Fruit fly (Drosophila melanogaster) whole organism, embryonic: ENCODE data around the gene CG44001.

ENCODE experiments used
- Adf1 ChIP-seq: fragments of 200-800 bp; sonication (Bioruptor generic); IDR thresholded peaks from 2 replicates; pipeline ENCODE4 v1.3.6; 2022; ENCODE audit warnings: missing biosample characterization, missing genetic modification characterization
- Aef1 ChIP-seq: fragments of 200-800 bp; sonication (Bioruptor generic); IDR thresholded peaks from 3 replicates; pipeline ENCODE4 v1.3.6; 2022; ENCODE audit warnings: missing biosample characterization, missing genetic modification characterization
- Atf-2 ChIP-seq: fragments of 200-800 bp; sonication (Bioruptor generic); optimal IDR thresholded peaks from 2 replicates; lab custom pipeline; 2016; ENCODE audit warnings: missing biosample characterization, missing genetic modification characterization
- Atf6 ChIP-seq: fragments of 200-800 bp; sonication (Bioruptor generic); IDR thresholded peaks from 2 replicates; pipeline ENCODE4 v1.3.6; 2022; ENCODE audit warnings: missing biosample characterization, missing genetic modification characterization
- Blimp-1 ChIP-seq: fragments of 200-800 bp; sonication (Bioruptor generic); optimal IDR thresholded peaks from 3 replicates; lab custom pipeline; 2018; ENCODE audit warnings: missing biosample characterization, missing genetic modification characterization, mild to moderate bottlenecking, moderate library complexity, missing genetic modification reagents
- CG10462 ChIP-seq: fragments of 200-800 bp; sonication (Bioruptor generic); optimal IDR thresholded peaks from 2 replicates; lab custom pipeline; 2016; ENCODE audit warnings: missing biosample characterization, missing genetic modification characterization
- CG12391 ChIP-seq: fragments of 200-800 bp; sonication (Bioruptor generic); optimal IDR thresholded peaks from 3 replicates; lab custom pipeline; 2018; ENCODE audit warnings: missing biosample characterization, mild to moderate bottlenecking, missing genetic modification characterization, moderate library complexity
- CG13624 ChIP-seq: fragments of 200-800 bp; sonication (Bioruptor generic); optimal IDR thresholded peaks from 2 replicates; lab custom pipeline; 2016; ENCODE audit warnings: missing biosample characterization, missing genetic modification characterization
- CG1529 ChIP-seq: fragments of 200-800 bp; sonication (Bioruptor generic); optimal IDR thresholded peaks from 3 replicates; lab custom pipeline; 2018; ENCODE audit warnings: missing biosample characterization, missing genetic modification characterization
- CG17568 ChIP-seq: fragments of 200-800 bp; sonication (Bioruptor generic); optimal IDR thresholded peaks from 2 replicates; lab custom pipeline; 2018; ENCODE audit warnings: missing biosample characterization, mild to moderate bottlenecking, missing genetic modification characterization, moderate library complexity
- CG32532 ChIP-seq: fragments of 200-800 bp; sonication (Bioruptor generic); IDR thresholded peaks from 2 replicates; pipeline ENCODE4 v1.3.6; 2022; ENCODE audit warnings: missing biosample characterization, missing genetic modification characterization
- CG3726 ChIP-seq: fragments of 200-800 bp; sonication (Bioruptor generic); IDR thresholded peaks from 3 replicates; pipeline ENCODE4, ENCODE4 v1.3.6; 2022; ENCODE audit warnings: missing biosample characterization, missing genetic modification characterization
- CG3838 ChIP-seq: fragments of 200-800 bp; sonication (Bioruptor generic); optimal IDR thresholded peaks from 3 replicates; lab custom pipeline; 2016; ENCODE audit warnings: missing biosample characterization, missing genetic modification characterization
- CG6683 ChIP-seq: fragments of 200-800 bp; sonication (Bioruptor generic); optimal IDR thresholded peaks from 2 replicates; lab custom pipeline; 2017; ENCODE audit warnings: missing biosample characterization, mild to moderate bottlenecking, missing genetic modification characterization, missing genetic modification reagents
- CG7963 ChIP-seq: fragments of 200-800 bp; sonication (Bioruptor generic); IDR thresholded peaks from 3 replicates; pipeline ENCODE4 v1.3.6; 2022; ENCODE audit warnings: missing biosample characterization, missing genetic modification characterization; ENCODE audit not compliant: partially characterized antibody
- CG8359 ChIP-seq: fragments of 200-800 bp; sonication (Bioruptor generic); optimal IDR thresholded peaks from 2 replicates; lab custom pipeline; 2017; ENCODE audit warnings: missing biosample characterization, mild to moderate bottlenecking, missing genetic modification characterization, borderline replicate concordance
- CG8388 ChIP-seq: fragments of 200-800 bp; sonication (Bioruptor generic); optimal IDR thresholded peaks from 2 replicates; lab custom pipeline; 2019; ENCODE audit warnings: missing biosample characterization, mild to moderate bottlenecking, missing genetic modification characterization, moderate library complexity
- CG9215 ChIP-seq: fragments of 200-800 bp; sonication (Bioruptor generic); IDR thresholded peaks from 2 replicates; pipeline ENCODE4 v1.3.6; 2022; ENCODE audit warnings: missing biosample characterization, missing genetic modification characterization
- CG9437 ChIP-seq: fragments of 200-800 bp; sonication (Bioruptor generic); optimal IDR thresholded peaks from 2 replicates; lab custom pipeline; 2018; ENCODE audit warnings: missing biosample characterization, mild to moderate bottlenecking, missing genetic modification characterization
- CG9797 ChIP-seq: fragments of 200-800 bp; sonication (Bioruptor generic); optimal IDR thresholded peaks from 3 replicates; lab custom pipeline; 2018; ENCODE audit warnings: missing biosample characterization, mild to moderate bottlenecking, missing genetic modification characterization
- CHES-1-like ChIP-seq: fragments of 200-800 bp; sonication (Bioruptor generic); optimal IDR thresholded peaks from 2 replicates; lab custom pipeline; 2016; ENCODE audit warnings: missing biosample characterization, missing genetic modification characterization
- Dip3 ChIP-seq: fragments of 200-800 bp; sonication (Bioruptor generic); optimal IDR thresholded peaks from 3 replicates; lab custom pipeline; 2016; ENCODE audit warnings: missing biosample characterization, missing genetic modification characterization
- Doc2 ChIP-seq: fragments of 200-800 bp; sonication (Bioruptor generic); IDR thresholded peaks from 2 replicates; pipeline ENCODE4 v1.3.6; 2022; ENCODE audit warnings: missing biosample characterization, missing genetic modification characterization
- Dref ChIP-seq: fragments of 200-800 bp; sonication (Bioruptor generic); IDR thresholded peaks from 2 replicates; pipeline ENCODE4 v1.3.6; 2022; ENCODE audit warnings: missing biosample characterization, missing genetic modification characterization
- H15 ChIP-seq: fragments of 200-800 bp; sonication (Bioruptor generic); IDR thresholded peaks from 3 replicates; pipeline ENCODE4 v1.3.6; 2022; ENCODE audit warnings: missing biosample characterization, missing genetic modification characterization
- Hr39 ChIP-seq: fragments of >200 bp; optimal IDR thresholded peaks from 2 replicates; lab custom pipeline; 2017
- Kr ChIP-seq: fragments of 200-800 bp; sonication (Bioruptor generic); optimal IDR thresholded peaks from 2 replicates; lab custom pipeline; 2017; ENCODE audit warnings: missing biosample characterization, mild to moderate bottlenecking, missing genetic modification characterization
- Lim3 ChIP-seq: fragments of 200-800 bp; sonication (Bioruptor generic); IDR thresholded peaks from 2 replicates; pipeline ENCODE4 v1.3.6; 2022; ENCODE audit warnings: missing biosample characterization, missing genetic modification characterization
- NC2α ChIP-seq: fragments of 200-800 bp; sonication (Bioruptor generic); optimal IDR thresholded peaks from 2 replicates; lab custom pipeline; 2016; ENCODE audit warnings: missing biosample characterization, missing genetic modification characterization
- NC2β ChIP-seq: fragments of 200-800 bp; sonication (Bioruptor generic); optimal IDR thresholded peaks from 2 replicates; lab custom pipeline; 2016; ENCODE audit warnings: missing biosample characterization, missing genetic modification characterization
- Tbp ChIP-seq: fragments of >200 bp; optimal IDR thresholded peaks from 2 replicates; lab custom pipeline; 2018; ENCODE audit warnings: missing biosample characterization, missing genetic modification characterization
- Usf ChIP-seq: fragments of 200-800 bp; sonication (Bioruptor generic); optimal IDR thresholded peaks from 2 replicates; lab custom pipeline; 2017; ENCODE audit warnings: missing genotype, missing biosample characterization, missing genetic modification characterization
- amos ChIP-seq: fragments of 200-800 bp; sonication (Bioruptor generic); IDR thresholded peaks from 2 replicates; pipeline ENCODE4 v1.3.6; 2022; ENCODE audit warnings: missing biosample characterization, missing genetic modification characterization; ENCODE audit not compliant: partially characterized antibody
- ara ChIP-seq: fragments of 200-800 bp; sonication (Bioruptor generic); IDR thresholded peaks from 2 replicates; pipeline ENCODE4 v1.3.6; 2022; ENCODE audit warnings: missing biosample characterization, missing genetic modification characterization
- ase ChIP-seq: fragments of 200-800 bp; sonication (Bioruptor generic); IDR thresholded peaks from 3 replicates; pipeline ENCODE4 v1.3.6; 2022; ENCODE audit warnings: missing biosample characterization, missing genetic modification characterization
- bcd ChIP-seq: fragments of 200-800 bp; sonication (Bioruptor generic); optimal IDR thresholded peaks from 2 replicates; lab custom pipeline; 2017; ENCODE audit warnings: missing biosample characterization, mild to moderate bottlenecking, missing genetic modification characterization
- bigmax ChIP-seq: fragments of 200-800 bp; sonication (Bioruptor generic); optimal IDR thresholded peaks from 2 replicates; lab custom pipeline; 2018; ENCODE audit warnings: missing biosample characterization, mild to moderate bottlenecking, missing genetic modification characterization
- crc ChIP-seq: fragments of 200-800 bp; sonication (Bioruptor generic); optimal IDR thresholded peaks from 2 replicates; lab custom pipeline; 2016; ENCODE audit warnings: missing biosample characterization, missing genetic modification characterization
- crol ChIP-seq: fragments of 200-800 bp; sonication (Bioruptor generic); IDR thresholded peaks from 2 replicates; pipeline ENCODE4 v1.3.6; 2022; ENCODE audit warnings: missing biosample characterization, missing genetic modification characterization
- dm ChIP-seq: fragments of 200-800 bp; sonication (Bioruptor generic); optimal IDR thresholded peaks from 3 replicates; lab custom pipeline; 2016; ENCODE audit warnings: missing biosample characterization, missing genetic modification characterization
- h ChIP-seq: fragments of >200 bp; optimal IDR thresholded peaks from 2 replicates; lab custom pipeline; 2017
- kah ChIP-seq: fragments of 200-800 bp; sonication (Bioruptor generic); optimal IDR thresholded peaks from 2 replicates; lab custom pipeline; 2018; ENCODE audit warnings: missing biosample characterization, mild to moderate bottlenecking, missing genetic modification characterization
- pnt ChIP-seq: fragments of 200-800 bp; sonication (Bioruptor generic); optimal IDR thresholded peaks from 3 replicates; lab custom pipeline; 2016; ENCODE audit warnings: missing biosample characterization, missing genetic modification characterization
- pros ChIP-seq: fragments of 200-800 bp; sonication (Bioruptor generic); optimal IDR thresholded peaks from 3 replicates; lab custom pipeline; 2019; ENCODE audit warnings: missing biosample characterization, mild to moderate bottlenecking, missing genetic modification characterization, moderate library complexity
- schlank ChIP-seq: fragments of 200-800 bp; sonication (Bioruptor generic); optimal IDR thresholded peaks from 2 replicates; lab custom pipeline; 2018; ENCODE audit warnings: missing biosample characterization, mild to moderate bottlenecking, missing genetic modification characterization
- sim ChIP-seq: fragments of 200-800 bp; sonication (Bioruptor generic); IDR thresholded peaks from 2 replicates; pipeline ENCODE4 v1.3.6; 2022; ENCODE audit warnings: missing biosample characterization, missing genetic modification characterization
- sob ChIP-seq: fragments of 200-800 bp; sonication (Bioruptor generic); IDR thresholded peaks from 2 replicates; pipeline ENCODE4 v1.3.6; 2022; ENCODE audit warnings: missing biosample characterization, missing genetic modification characterization
- sr ChIP-seq: fragments of 200-800 bp; sonication (Bioruptor generic); IDR thresholded peaks from 3 replicates; pipeline ENCODE4 v1.3.6; 2022; ENCODE audit warnings: missing biosample characterization, missing genetic modification characterization
- trh ChIP-seq: fragments of 200-800 bp; sonication (Bioruptor generic); optimal IDR thresholded peaks from 2 replicates; lab custom pipeline; 2016; ENCODE audit warnings: missing biosample characterization, missing genetic modification characterization
- usp ChIP-seq: fragments of >200 bp; optimal IDR thresholded peaks from 2 replicates; lab custom pipeline; 2017; ENCODE audit warnings: missing biosample characterization, missing genetic modification characterization
- z ChIP-seq: fragments of 200-800 bp; sonication (Bioruptor generic); IDR thresholded peaks from 3 replicates; pipeline ENCODE4 v1.3.6; 2022; ENCODE audit warnings: missing biosample characterization, missing genetic modification characterization

The CG44001 gene

DNA sequence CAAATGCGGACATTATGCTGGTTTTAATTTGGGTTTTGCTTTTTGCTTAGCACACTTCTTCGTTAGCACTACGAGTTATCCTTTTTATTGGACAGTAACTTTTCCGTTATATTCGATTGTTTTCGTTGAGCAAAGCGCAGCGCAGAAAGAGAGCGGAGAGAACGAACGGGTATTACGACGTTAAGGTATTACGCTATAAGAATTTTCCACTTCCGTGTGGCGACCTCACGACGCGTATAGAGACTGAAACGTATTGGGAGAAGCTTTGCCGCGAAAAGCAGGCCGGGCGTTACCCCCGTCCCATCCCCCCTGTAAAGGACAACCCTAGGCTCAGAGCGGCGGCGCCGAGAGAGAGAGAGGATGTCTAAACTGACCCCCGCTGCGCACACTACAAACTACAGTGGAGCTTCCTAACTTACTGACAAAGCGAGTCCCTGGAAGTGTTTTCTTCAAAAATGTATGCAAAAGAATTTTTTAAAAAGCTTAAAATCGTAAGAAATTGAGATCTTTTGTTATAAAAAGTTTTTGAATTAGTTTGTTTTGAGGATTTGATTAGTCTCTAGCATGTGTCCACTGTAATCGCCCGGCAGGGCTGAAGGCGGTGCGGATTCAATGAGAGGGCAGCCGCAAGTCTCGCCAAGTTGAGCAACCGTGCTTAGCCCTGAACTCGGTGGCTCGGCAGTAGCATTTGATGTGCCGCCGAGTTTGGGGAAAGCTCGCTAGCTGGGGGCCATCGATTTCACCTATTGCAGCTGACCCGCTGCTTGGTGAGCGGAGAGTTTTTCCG is 38.2 kb upstream of the CG44001 start (continued):
- TF ChIP-seq CG17568 (GFP tag; lab: Kevin White, UChicago), result peak; percentile 90
- TF ChIP-seq CG9215 (GFP tag; lab: Robert Waterston, UW), result peak; percentile 95
- peak; percentile 96 for TF ChIP-seq Atf6 (GFP tag; lab: Robert Waterston, UW)
- no peak for TF ChIP-seq pros
- TF ChIP-seq ara (GFP tag; lab: Robert Waterston, UW), result peak; percentile 92
- TF ChIP-seq Usf (GFP tag; lab: Kevin White, UChicago), result peak; percentile 74
- peak; percentile 70 for TF ChIP-seq CG3838 (GFP tag; lab: Kevin White, UChicago)
- peak; percentile 84 for TF ChIP-seq Lim3
- peak; percentile 96 for TF ChIP-seq H15 (GFP tag; lab: Robert Waterston, UW)
- TF ChIP-seq crol, result peak; percentile 78
- no peak for TF ChIP-seq Tbp (GFP tag; lab: Kevin White, UChicago)
- peak; percentile 86 for TF ChIP-seq CG10462 (GFP tag; lab: Kevin White, UChicago)
- peak; percentile 94 for TF ChIP-seq schlank
- TF ChIP-seq Dip3 (GFP tag; lab: Kevin White, UChicago), result peak; percentile 90
- peak; percentile 93 for TF ChIP-seq CG6683 (GFP tag; lab: Kevin White, UChicago)
- TF ChIP-seq Dref (GFP tag; lab: Robert Waterston, UW), result 0 out of 2 replicates have a peak, but pooled peaks have one; percentile 36
- TF ChIP-seq kah, result peak; percentile 81
- TF ChIP-seq z (GFP tag; lab: Robert Waterston, UW), result peak; percentile 56; the same call in 1 of the 3 replicates
- TF ChIP-seq CHES-1-like, result peak; percentile 96
- peak; percentile 86 for TF ChIP-seq CG1529 (GFP tag; lab: Kevin White, UChicago)
- TF ChIP-seq CG32532 (GFP tag; lab: Robert Waterston, UW), result peak; percentile 97
- TF ChIP-seq pnt (GFP tag; lab: Kevin White, UChicago), result peak; percentile 94
- TF ChIP-seq amos, result no peak
- TF ChIP-seq sim (GFP tag; lab: Robert Waterston, UW), result peak; percentile 81
- peak; percentile 93 for TF ChIP-seq CG12391
- TF ChIP-seq h, result no peak
- peak; percentile 71 for TF ChIP-seq CG8359
- peak; percentile 83 for TF ChIP-seq NC2α (GFP tag; lab: Kevin White, UChicago)
- TF ChIP-seq sr (GFP tag; lab: Robert Waterston, UW), result peak; percentile 62
- TF ChIP-seq NC2β (GFP tag; lab: Kevin White, UChicago), result peak; percentile 90
- peak; percentile 97 for TF ChIP-seq CG13624 (GFP tag; lab: Kevin White, UChicago)
- TF ChIP-seq trh, result peak; percentile 67
- TF ChIP-seq CG9797 (GFP tag; lab: Kevin White, UChicago), result peak; percentile 40
- peak; percentile 83 for TF ChIP-seq Adf1
- TF ChIP-seq Aef1, result peak; percentile 96
- peak; percentile 91 for TF ChIP-seq CG8388 (GFP tag; lab: Kevin White, UChicago)
- no peak for TF ChIP-seq CG7963 (GFP tag; lab: Robert Waterston, UW)
- peak; percentile 94 for TF ChIP-seq bcd
- TF ChIP-seq Kr, result no peak
- peak; percentile 98 for TF ChIP-seq sob (GFP tag; lab: Robert Waterston, UW)
- peak; percentile 93 for TF ChIP-seq CG3726 (GFP tag; lab: Robert Waterston, UW)
- TF ChIP-seq Doc2 (GFP tag; lab: Robert Waterston, UW), result peak; percentile 81
- peak; percentile 91 for TF ChIP-seq crc (GFP tag; lab: Kevin White, UChicago)
- TF ChIP-seq dm, result peak; percentile 84
- peak; percentile 90 for TF ChIP-seq Atf-2 (GFP tag; lab: Kevin White, UChicago)
- TF ChIP-seq Hr39 (lab: Kevin White, UChicago), result no peak
- peak; percentile 94 for TF ChIP-seq ase (GFP tag; lab: Robert Waterston, UW)
- TF ChIP-seq CG9437 (GFP tag; lab: Kevin White, UChicago), result peak; percentile 90
- TF ChIP-seq Blimp-1 (GFP tag; lab: Kevin White, UChicago), result peak; percentile 90
- peak; percentile 56 for TF ChIP-seq bigmax
- TF ChIP-seq usp, result no peak
